Fruit fly (Drosophila melanogaster): ENCODE data around the gene CG15739.

CG15739 gene

DNA sequence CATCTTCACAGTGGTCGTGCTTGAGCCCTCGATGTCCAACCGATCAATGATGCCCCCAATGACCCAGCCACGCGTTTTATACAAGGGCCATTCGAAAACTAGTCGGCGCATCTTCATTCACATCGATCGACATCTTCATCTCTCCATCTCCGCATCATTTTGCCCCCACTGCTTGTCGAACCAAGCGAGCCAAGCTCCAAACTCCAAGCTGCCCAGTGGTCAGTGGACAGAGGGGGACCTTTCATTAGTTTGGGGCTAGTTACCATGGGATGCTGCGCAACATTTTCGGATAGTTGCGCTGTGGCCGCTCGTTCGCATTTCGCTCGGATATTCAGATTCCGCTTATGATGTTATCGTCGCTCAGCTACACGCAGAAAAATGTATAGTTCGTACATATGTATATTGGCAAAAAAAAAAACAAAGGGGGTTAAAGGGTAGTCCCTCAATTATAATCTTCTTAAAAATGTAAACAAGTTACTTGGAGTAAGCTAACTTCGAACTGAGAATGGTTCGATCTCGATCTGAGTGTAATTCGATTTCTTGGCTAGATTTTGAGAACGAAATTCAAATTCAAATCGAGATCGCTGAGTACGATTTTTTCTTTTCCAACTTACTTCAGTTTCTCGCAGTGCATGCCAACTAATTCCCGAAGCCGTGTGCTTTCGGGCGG is 26.9 kb upstream of the CG15739 start, which contains the start of gene CG15740 (continued):
- TF ChIP-seq disco-r (GFP tag; optimal IDR thresholded peaks at IDR 0.05) (no peak), so (GFP tag; IDR thresholded peaks at IDR 0.05) (peak; percentile 67; the same call in 1 of the 3 replicates), CG6654 (GFP tag; optimal IDR thresholded peaks at IDR 0.05) (no peak), grn (GFP tag; optimal IDR thresholded peaks at IDR 0.05) (no peak), Pdp1 (GFP tag; optimal IDR thresholded peaks at IDR 0.05) (peak in 1 of 2 experiments; percentile 33), al (GFP tag; IDR thresholded peaks at IDR 0.05) (0 out of 2 replicates have a peak, but pooled peaks have one; percentile 20), sug (tag; optimal IDR thresholded peaks at IDR 0.05) (no peak), CkIIα-i1 (GFP tag; IDR thresholded peaks at IDR 0.05) (no peak), sima (GFP tag; optimal IDR thresholded peaks at IDR 0.05) (no peak), tgo (GFP tag; IDR thresholded peaks at IDR 0.05) (peak; percentile 45; the same call in 2 of the 3 replicates), stc (GFP tag; IDR thresholded peaks at IDR 0.05) (peak; percentile 62; the same call in 1 of the 2 replicates), CG4424 (GFP tag; optimal IDR thresholded peaks at IDR 0.05) (peak; percentile 42), ssp (GFP tag; IDR thresholded peaks at IDR 0.05) (peak; percentile 47), dmrt99B (tag; optimal IDR thresholded peaks at IDR 0.05) (peak; percentile 79), Kr (GFP tag; optimal IDR thresholded peaks at IDR 0.05) (no peak), CG2875 (GFP tag; optimal IDR thresholded peaks at IDR 0.05) (no peak), Eip74EF (GFP tag; optimal IDR thresholded peaks at IDR 0.05) (peak in 1 of 2 experiments; percentile 3), HLH3B (GFP tag; IDR thresholded peaks at IDR 0.05) (peak; percentile 57), Asciz (GFP tag; optimal IDR thresholded peaks at IDR 0.05) (peak; percentile 41), hth (optimal IDR thresholded peaks at IDR 0.05) (no peak), dysf (GFP tag; IDR thresholded peaks at IDR 0.05) (peak; percentile 77), her (GFP tag; optimal IDR thresholded peaks at IDR 0.05) (no peak), lmd (GFP tag; IDR thresholded peaks at IDR 0.05) (peak; percentile 72), Side (GFP tag; optimal IDR thresholded peaks at IDR 0.05) (no peak), MBD-R2 (GFP tag; IDR thresholded peaks at IDR 0.05) (peak; percentile 15; the same call in 1 of the 2 replicates), lab (GFP tag; optimal IDR thresholded peaks at IDR 0.05) (peak; percentile 12), usp (GFP tag; optimal IDR thresholded peaks at IDR 0.05) (no peak), CG1024 (GFP tag; IDR thresholded peaks at IDR 0.05) (0 out of 2 replicates have a peak, but pooled peaks have one; percentile 16), sisA (GFP tag; IDR thresholded peaks at IDR 0.05) (peak; percentile 71), CG1832 (GFP tag; optimal IDR thresholded peaks at IDR 0.05) (no peak), ase (GFP tag; IDR thresholded peaks at IDR 0.05) (0 out of 3 replicates have a peak, but pooled peaks have one; percentile 42), gem (tag; optimal IDR thresholded peaks at IDR 0.05) (peak; percentile 53), tin (GFP tag; optimal IDR thresholded peaks at IDR 0.05) (no peak), seq (GFP tag; IDR thresholded peaks at IDR 0.05) (peak; percentile 76), Dek (tag; optimal IDR thresholded peaks at IDR 0.05) (no peak), CG1603 (tag; optimal IDR thresholded peaks at IDR 0.05) (peak; percentile 38), CG4404 (GFP tag; IDR thresholded peaks at IDR 0.05) (0 out of 2 replicates have a peak, but pooled peaks have one; percentile 21), CG18599 (GFP tag; optimal IDR thresholded peaks at IDR 0.05) (peak; percentile 19), Med (GFP tag) (peak; percentile 84), CG10366 (GFP tag; IDR thresholded peaks at IDR 0.05) (peak; percentile 62), H15 (GFP tag; IDR thresholded peaks at IDR 0.05) (peak; percentile 61; the same call in 1 of the 3 replicates), CG9437 (GFP tag; optimal IDR thresholded peaks at IDR 0.05) (no peak), CG34376 (GFP tag; optimal IDR thresholded peaks at IDR 0.05) (no peak), Nf-YA (GFP tag; IDR thresholded peaks at IDR 0.05) (peak; percentile 50; the same call in 1 of the 2 replicates), CG9817 (tag; optimal IDR thresholded peaks at IDR 0.05) (no peak), CG3726 (GFP tag; IDR thresholded peaks at IDR 0.05) (no peak), CG2120 (GFP tag; optimal IDR thresholded peaks at IDR 0.05) (peak; percentile 30), Sox100B (GFP tag; optimal IDR thresholded peaks at IDR 0.05) (peak; percentile 58), caup (GFP tag; optimal IDR thresholded peaks at IDR 0.05; ENCODE audit: severe bottlenecking) (peak; percentile 14)

Measured in whole organism, embryonic.